Fruit fly (Drosophila melanogaster) whole organism, embryonic: ENCODE results near the gene corolla.

Source experiments
- Abd-B ChIP-seq: fragments of 200-800 bp; sonication (Bioruptor generic); optimal IDR thresholded peaks from 2 replicates; lab custom pipeline; 2018; ENCODE audit warnings: missing biosample characterization, mild to moderate bottlenecking, missing genetic modification characterization, moderate library complexity
- Blimp-1 ChIP-seq: fragments of 200-800 bp; sonication (Bioruptor generic); optimal IDR thresholded peaks from 3 replicates; lab custom pipeline; 2018; ENCODE audit warnings: missing biosample characterization, missing genetic modification characterization, mild to moderate bottlenecking, moderate library complexity, missing genetic modification reagents
- CG10321 ChIP-seq: fragments of 200-800 bp; sonication (Bioruptor generic); IDR thresholded peaks from 2 replicates; pipeline ENCODE4 v1.3.6; 2022; ENCODE audit warnings: missing biosample characterization, missing genetic modification characterization
- CG10543 ChIP-seq: fragments of 200-800 bp; sonication (Bioruptor generic); optimal IDR thresholded peaks from 3 replicates; lab custom pipeline; 2017; ENCODE audit warnings: missing biosample characterization, mild to moderate bottlenecking, missing genetic modification characterization, moderate library complexity
- CG11093 ChIP-seq: fragments of 200-800 bp; sonication (Bioruptor generic); IDR thresholded peaks from 3 replicates; pipeline ENCODE4 v1.3.6; 2022; ENCODE audit warnings: missing biosample characterization, missing genetic modification characterization
- CG11696 ChIP-seq: fragments of 200-800 bp; sonication (Bioruptor generic); IDR thresholded peaks from 2 replicates; pipeline ENCODE4 v1.3.6; 2022; ENCODE audit warnings: missing biosample characterization, missing genetic modification characterization
- CG12071 ChIP-seq: fragments of 200-800 bp; sonication (Bioruptor generic); optimal IDR thresholded peaks from 3 replicates; lab custom pipeline; 2018; ENCODE audit warnings: missing biosample characterization, mild to moderate bottlenecking, missing genetic modification characterization
- CG14050 ChIP-seq: fragments of 200-800 bp; sonication (Bioruptor generic); IDR thresholded peaks from 3 replicates; pipeline ENCODE4 v1.3.6; 2022; ENCODE audit warnings: missing biosample characterization, missing genetic modification characterization
- CG14965 ChIP-seq: fragments of 200-800 bp; sonication (Bioruptor generic); optimal IDR thresholded peaks from 2 replicates; lab custom pipeline; 2016; ENCODE audit warnings: missing biosample characterization, missing genetic modification characterization, borderline replicate concordance
- CG1602 ChIP-seq: fragments of 200-800 bp; sonication (Bioruptor generic); optimal IDR thresholded peaks from 3 replicates; lab custom pipeline; 2016; ENCODE audit warnings: missing biosample characterization, missing genetic modification characterization
- CG1603 ChIP-seq: fragments of 200-800 bp; sonication (Bioruptor generic); optimal IDR thresholded peaks from 2 replicates; lab custom pipeline; 2019; ENCODE audit warnings: missing biosample characterization, mild to moderate bottlenecking, missing genetic modification characterization, moderate library complexity
- CG17912 ChIP-seq: fragments of 200-800 bp; sonication (Bioruptor generic); optimal IDR thresholded peaks from 2 replicates; lab custom pipeline; 2018; ENCODE audit warnings: missing biosample characterization, mild to moderate bottlenecking, missing genetic modification characterization
- CG2129 ChIP-seq: fragments of 200-800 bp; sonication (Bioruptor generic); IDR thresholded peaks from 2 replicates; pipeline ENCODE4 v1.3.6; 2022; ENCODE audit warnings: missing biosample characterization, missing genetic modification characterization; ENCODE audit not compliant: partially characterized antibody
- CG2889 ChIP-seq: fragments of 200-800 bp; sonication (Bioruptor generic); IDR thresholded peaks from 3 replicates; pipeline ENCODE4 v1.3.6; 2022; ENCODE audit warnings: missing biosample characterization, missing genetic modification characterization
- CG3065 ChIP-seq: fragments of 200-800 bp; sonication (Bioruptor generic); optimal IDR thresholded peaks from 2 replicates; lab custom pipeline; 2016; ENCODE audit warnings: missing biosample characterization, missing genetic modification characterization
- CG3407 ChIP-seq: fragments of 200-800 bp; sonication (Bioruptor generic); optimal IDR thresholded peaks from 2 replicates; lab custom pipeline; 2018; ENCODE audit warnings: missing biosample characterization, mild to moderate bottlenecking, missing genetic modification characterization
- CG4282 ChIP-seq: fragments of 200-800 bp; sonication (Bioruptor generic); optimal IDR thresholded peaks from 2 replicates; lab custom pipeline; 2016; ENCODE audit warnings: missing biosample characterization, missing genetic modification characterization
- CG4328 ChIP-seq: fragments of 200-800 bp; sonication (Bioruptor generic); optimal IDR thresholded peaks from 3 replicates; lab custom pipeline; 2017; ENCODE audit warnings: missing biosample characterization, missing genetic modification reagents, missing genetic modification characterization
- CG43689 ChIP-seq: fragments of 200-800 bp; sonication (Bioruptor generic); IDR thresholded peaks from 2 replicates; pipeline ENCODE4 v1.3.6; 2022; ENCODE audit warnings: missing biosample characterization, missing genetic modification characterization
- CG4424 ChIP-seq: fragments of 200-800 bp; sonication (Bioruptor generic); optimal IDR thresholded peaks from 3 replicates; lab custom pipeline; 2016; ENCODE audit warnings: missing biosample characterization, missing genetic modification characterization
- CG4707 ChIP-seq: fragments of 200-800 bp; sonication (Bioruptor generic); optimal IDR thresholded peaks from 2 replicates; lab custom pipeline; 2018; ENCODE audit warnings: missing biosample characterization, mild to moderate bottlenecking, missing genetic modification characterization, moderate library complexity
- CG4854 ChIP-seq: fragments of 200-800 bp; sonication (Bioruptor generic); optimal IDR thresholded peaks from 2 replicates; lab custom pipeline; 2016; ENCODE audit warnings: missing biosample characterization, missing genetic modification characterization, inconsistent platforms
- CG5180 ChIP-seq: fragments of 200-800 bp; sonication (Bioruptor generic); optimal IDR thresholded peaks from 3 replicates; lab custom pipeline; 2017; ENCODE audit warnings: missing biosample characterization, missing genetic modification characterization, mild to moderate bottlenecking, moderate library complexity, missing genetic modification reagents
- Deaf1 ChIP-seq: fragments of 200-800 bp; optimal IDR thresholded peaks from 3 replicates; lab custom pipeline; 2019; ENCODE audit warnings: missing biosample characterization, mild to moderate bottlenecking, missing genetic modification characterization, moderate library complexity
- Dref ChIP-seq: fragments of 200-800 bp; sonication (Bioruptor generic); IDR thresholded peaks from 2 replicates; pipeline ENCODE4 v1.3.6; 2022; ENCODE audit warnings: missing biosample characterization, missing genetic modification characterization
- Elba2 ChIP-seq: fragments of 200-800 bp; sonication (Bioruptor generic); optimal IDR thresholded peaks from 3 replicates; lab custom pipeline; 2016; ENCODE audit warnings: missing biosample characterization, missing genetic modification characterization
- H15 ChIP-seq: fragments of 200-800 bp; sonication (Bioruptor generic); IDR thresholded peaks from 3 replicates; pipeline ENCODE4 v1.3.6; 2022; ENCODE audit warnings: missing biosample characterization, missing genetic modification characterization
- Mes4 ChIP-seq: fragments of 200-800 bp; sonication (Bioruptor generic); optimal IDR thresholded peaks from 2 replicates; lab custom pipeline; 2016; ENCODE audit warnings: missing biosample characterization, missing genetic modification characterization
- Sox100B ChIP-seq: fragments of 200-800 bp; sonication (Bioruptor generic); optimal IDR thresholded peaks from 3 replicates; lab custom pipeline; 2018; ENCODE audit warnings: missing biosample characterization, mild to moderate bottlenecking, missing genetic modification characterization
- Trl ChIP-seq, 3 experiments: fragments of >200 bp in 2 of 3; fragments of 200-800 bp in 1 of 3; sonication (Bioruptor generic) in 1 of 3; optimal IDR thresholded peaks; 2 replicates in 1 of 3; 3 replicates in 2 of 3; lab custom pipeline; 2016 to 2017; ENCODE audit warnings: missing biosample characterization in 1 of 3, missing genetic modification characterization in 1 of 3
- cwo ChIP-seq: fragments of 200-800 bp; sonication (Bioruptor generic); optimal IDR thresholded peaks from 3 replicates; lab custom pipeline; 2017; ENCODE audit warnings: missing biosample characterization, missing genetic modification characterization, mild to moderate bottlenecking, moderate library complexity, missing genetic modification reagents
- dan ChIP-seq: fragments of 200-800 bp; sonication (Bioruptor generic); IDR thresholded peaks from 2 replicates; pipeline ENCODE4 v1.3.6; 2022; ENCODE audit warnings: missing biosample characterization, missing genetic modification characterization
- esg ChIP-seq: fragments of 200-800 bp; sonication (Bioruptor generic); conservative IDR thresholded peaks from 2 replicates; pipeline ENCODE4 v1.3.6; 2022; ENCODE audit warnings: missing biosample characterization, missing genetic modification characterization
- fru ChIP-seq: fragments of >200 bp; optimal IDR thresholded peaks from 2 replicates; lab custom pipeline; 2017
- gro ChIP-seq: fragments of 200-800 bp; sonication (Bioruptor generic); optimal IDR thresholded peaks from 2 replicates; lab custom pipeline; 2016; ENCODE audit warnings: missing biosample characterization, missing genetic modification characterization
- ham ChIP-seq: fragments of 200-800 bp; sonication (Bioruptor generic); IDR thresholded peaks from 2 replicates; pipeline ENCODE4 v1.3.6; 2022; ENCODE audit warnings: missing biosample characterization, missing genetic modification characterization
- kah ChIP-seq: fragments of 200-800 bp; sonication (Bioruptor generic); optimal IDR thresholded peaks from 2 replicates; lab custom pipeline; 2018; ENCODE audit warnings: missing biosample characterization, mild to moderate bottlenecking, missing genetic modification characterization
- knrl ChIP-seq: fragments of 200-800 bp; sonication (Bioruptor generic); IDR thresholded peaks from 3 replicates; pipeline ENCODE4 v1.3.6; 2022; ENCODE audit warnings: missing biosample characterization, missing genetic modification characterization; ENCODE audit not compliant: partially characterized antibody
- lbe ChIP-seq: fragments of 200-800 bp; sonication (Bioruptor generic); optimal IDR thresholded peaks from 2 replicates; lab custom pipeline; 2016; ENCODE audit warnings: missing biosample characterization, mild to moderate bottlenecking, missing genetic modification characterization
- luna ChIP-seq: fragments of 200-800 bp; sonication (Bioruptor generic); optimal IDR thresholded peaks from 2 replicates; lab custom pipeline; 2016; ENCODE audit warnings: missing biosample characterization, missing genetic modification characterization
- mld ChIP-seq: fragments of 200-800 bp; sonication (Bioruptor generic); IDR thresholded peaks from 3 replicates; pipeline ENCODE4 v1.3.6; 2022; ENCODE audit warnings: missing biosample characterization, missing genetic modification characterization; ENCODE audit not compliant: partially characterized antibody
- nom ChIP-seq: fragments of 200-800 bp; sonication (Bioruptor generic); optimal IDR thresholded peaks from 2 replicates; lab custom pipeline; 2017; ENCODE audit warnings: missing biosample characterization, missing genetic modification characterization, mild to moderate bottlenecking, moderate library complexity, missing genetic modification reagents
- pan ChIP-seq, 4 experiments: fragments of >200 bp in 3 of 4; fragments of 200-800 bp in 1 of 4; sonication (Bioruptor generic) in 1 of 4; optimal IDR thresholded peaks in 3 of 4; IDR thresholded peaks in 1 of 4; 2 replicates each; pipeline versions ENCODE4 v1.3.6 to Lab custom; 2017 to 2022; ENCODE audit warnings: missing biosample characterization in 2 of 4, missing genetic modification characterization in 2 of 4, mixed read lengths in 1 of 4
- ro ChIP-seq: fragments of 200-800 bp; sonication (Bioruptor generic); IDR thresholded peaks from 2 replicates; pipeline ENCODE4 v1.3.6; 2022; ENCODE audit warnings: missing biosample characterization, missing genetic modification characterization
- tap ChIP-seq: fragments of 200-800 bp; optimal IDR thresholded peaks from 3 replicates; lab custom pipeline; 2019; ENCODE audit warnings: missing biosample characterization, mild to moderate bottlenecking, missing genetic modification characterization, moderate library complexity
- tio ChIP-seq: fragments of 200-800 bp; sonication (Bioruptor generic); optimal IDR thresholded peaks from 2 replicates; lab custom pipeline; 2017; ENCODE audit warnings: missing biosample characterization, missing genetic modification characterization, inconsistent platforms
- tll ChIP-seq, 2 experiments: fragments of 200-800 bp in 1 of 2; fragments of >200 bp in 1 of 2; sonication (Bioruptor generic) in 1 of 2; optimal IDR thresholded peaks; 2 replicates each; lab custom pipeline; 2017 to 2019; ENCODE audit warnings: missing biosample characterization in 2 of 2, missing genetic modification characterization in 2 of 2, mild to moderate bottlenecking in 1 of 2, moderate library complexity in 1 of 2
- unc-4 ChIP-seq: fragments of 200-800 bp; sonication (Bioruptor generic); IDR thresholded peaks from 2 replicates; pipeline ENCODE4 v1.3.6; 2022; ENCODE audit warnings: missing biosample characterization, missing genetic modification characterization; ENCODE audit not compliant: partially characterized antibody

Gene corolla

DNA sequence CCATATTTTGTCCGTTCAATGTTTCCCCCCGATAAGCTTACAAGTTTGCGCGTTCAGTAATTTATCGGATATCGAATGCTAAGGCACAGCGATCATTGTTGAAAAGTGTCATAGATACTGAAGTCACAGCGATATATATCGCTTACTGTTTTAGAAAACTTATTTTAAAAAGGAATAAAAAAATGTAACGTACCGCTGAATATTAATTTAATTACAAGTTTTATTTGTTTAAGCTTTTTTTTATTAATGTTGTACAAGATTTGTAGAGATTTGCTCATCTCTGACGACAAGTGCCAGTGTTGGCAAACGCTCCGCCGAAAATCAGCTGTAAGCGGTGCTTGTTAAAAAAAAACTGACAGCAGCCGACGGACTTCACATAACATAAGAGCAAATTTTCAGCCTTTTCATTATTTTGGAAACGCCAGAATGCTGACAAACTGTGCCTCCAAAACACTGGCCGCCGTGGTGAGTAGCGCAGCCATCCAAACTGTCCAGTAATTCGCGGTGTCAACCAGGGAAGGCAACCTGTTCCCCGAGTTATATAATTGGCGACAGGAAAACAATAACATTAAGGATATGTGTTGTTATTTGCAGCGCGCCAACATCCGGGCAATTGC, at the start of gene corolla, which contains the start of gene ND-24 (continued):
- TF ChIP-seq esg (GFP tag; lab: Robert Waterston, UW) = peak; percentile 86
- TF ChIP-seq nom = peak; percentile 31
- TF ChIP-seq gro (GFP tag; lab: Kevin White, UChicago) = peak; percentile 86
- TF ChIP-seq kah = peak; percentile 53
- TF ChIP-seq CG2889 (GFP tag; lab: Robert Waterston, UW) = peak; percentile 84
- peak; percentile 29 for TF ChIP-seq cwo
- peak; percentile 67 for TF ChIP-seq CG4282 (GFP tag; lab: Kevin White, UChicago)
- no peak for TF ChIP-seq fru (lab: Kevin White, UChicago)
- peak; percentile 83 for TF ChIP-seq CG1602
- TF ChIP-seq CG4424 (GFP tag; lab: Kevin White, UChicago) = peak; percentile 81
- TF ChIP-seq Deaf1 (tag; lab: Kevin White, UChicago) = no peak
- peak; percentile 57 for TF ChIP-seq CG10543
- peak; percentile 80 for TF ChIP-seq Blimp-1 (GFP tag; lab: Kevin White, UChicago)
- TF ChIP-seq lbe = peak; percentile 63
- peak; percentile 61; the same call in 1 of the 2 replicates for TF ChIP-seq ro (GFP tag; lab: Robert Waterston, UW)
- TF ChIP-seq Elba2 (GFP tag; lab: Kevin White, UChicago) = peak; percentile 47
- TF ChIP-seq tap (tag; lab: Kevin White, UChicago) = no peak
- TF ChIP-seq CG14050 (GFP tag; lab: Robert Waterston, UW) = peak; percentile 75
- TF ChIP-seq Abd-B (GFP tag; lab: Kevin White, UChicago) = peak; percentile 79
- no peak for TF ChIP-seq CG12071 (GFP tag; lab: Kevin White, UChicago)
- TF ChIP-seq CG5180 (GFP tag; lab: Kevin White, UChicago) = no peak
- TF ChIP-seq Sox100B (GFP tag; lab: Kevin White, UChicago) = peak; percentile 68
- TF ChIP-seq H15 = peak; percentile 86
- peak; percentile 57; the same call in 1 of the 2 replicates for TF ChIP-seq CG11696 (GFP tag; lab: Robert Waterston, UW)
- TF ChIP-seq CG3065 = peak; percentile 59
- TF ChIP-seq Dref (GFP tag; lab: Robert Waterston, UW) = peak; percentile 75
- no peak for TF ChIP-seq CG14965
- peak in 1 of 2 experiments; percentile 22 for TF ChIP-seq tll (GFP tag; optimal IDR thresholded peaks at IDR 0.05; lab: Kevin White, UChicago)
- peak; percentile 65 for TF ChIP-seq CG1603
- peak; percentile 64 for TF ChIP-seq luna
- peak; percentile 67 for TF ChIP-seq CG3407
- TF ChIP-seq knrl (GFP tag; lab: Robert Waterston, UW) = peak; percentile 90
- no peak for TF ChIP-seq ham (GFP tag; lab: Robert Waterston, UW)
- peak; percentile 63 for TF ChIP-seq CG4328 (GFP tag; lab: Kevin White, UChicago)
- peak; percentile 49; the same call in 1 of the 2 replicates for TF ChIP-seq CG10321
- peak; percentile 79 for TF ChIP-seq CG11093 (GFP tag; lab: Robert Waterston, UW)
- peak; percentile 92 for TF ChIP-seq unc-4 (GFP tag; lab: Robert Waterston, UW)
- TF ChIP-seq Trl (optimal IDR thresholded peaks at IDR 0.05; lab: Kevin White, UChicago) = no peak
- TF ChIP-seq Trl (GFP tag; optimal IDR thresholded peaks at IDR 0.05; lab: Kevin White, UChicago) = peak; percentile 79
- no peak for TF ChIP-seq mld (GFP tag; lab: Robert Waterston, UW)
- TF ChIP-seq CG4854 (GFP tag; lab: Kevin White, UChicago) = peak; percentile 81
- peak; percentile 46; the same call in 1 of the 2 replicates for TF ChIP-seq dan (GFP tag; lab: Robert Waterston, UW)
- TF ChIP-seq CG4707 (GFP tag; lab: Kevin White, UChicago) = no peak
- peak; percentile 59 for TF ChIP-seq CG43689 (GFP tag; lab: Robert Waterston, UW)
- no peak for TF ChIP-seq tio
- TF ChIP-seq Mes4 (GFP tag; lab: Kevin White, UChicago) = peak; percentile 61
- TF ChIP-seq CG2129 (GFP tag; lab: Robert Waterston, UW) = peak; percentile 82
- TF ChIP-seq pan (optimal IDR thresholded peaks at IDR 0.05; lab: Kevin White, UChicago) = no peak
- TF ChIP-seq pan (GFP tag; optimal IDR thresholded peaks at IDR 0.05 in 1 of 2, IDR thresholded peaks at IDR 0.05 in 1 of 2) = peak in 1 of 2 experiments; percentile 89
- TF ChIP-seq CG17912 = no peak
